Fruit fly (Drosophila melanogaster): ENCODE measurements around the gene Spase22-23.

DNA sequence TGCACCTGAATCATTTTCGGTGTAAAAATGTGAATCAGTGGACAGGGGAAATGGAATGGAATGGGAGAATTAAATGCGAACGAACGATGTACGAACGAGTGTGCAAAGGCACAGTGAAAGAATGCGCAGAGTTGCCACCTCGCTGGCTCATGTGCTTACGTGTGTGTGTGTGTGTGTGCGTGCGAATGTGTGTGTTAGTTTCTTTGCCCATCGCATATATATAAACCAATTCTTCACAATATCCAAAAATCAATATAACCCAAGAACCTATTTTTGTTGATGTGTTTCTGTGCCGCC lies 1.3 kb upstream of the Spase22-23 start:
- TF ChIP-seq dsf (GFP tag; optimal IDR thresholded peaks at IDR 0.05; ENCODE audit: borderline replicate concordance) (no peak), Mio (GFP tag; optimal IDR thresholded peaks at IDR 0.05) (no peak), lola (GFP tag; optimal IDR thresholded peaks at IDR 0.05) (no peak), sage (GFP tag; optimal IDR thresholded peaks at IDR 0.05) (no peak), h (GFP tag; optimal IDR thresholded peaks at IDR 0.05) (peak; percentile 2)
